Worm (Caenorhabditis elegans): Measurements from ENCODE around the gene F59B1.8.

The F59B1.8 gene

DNA sequence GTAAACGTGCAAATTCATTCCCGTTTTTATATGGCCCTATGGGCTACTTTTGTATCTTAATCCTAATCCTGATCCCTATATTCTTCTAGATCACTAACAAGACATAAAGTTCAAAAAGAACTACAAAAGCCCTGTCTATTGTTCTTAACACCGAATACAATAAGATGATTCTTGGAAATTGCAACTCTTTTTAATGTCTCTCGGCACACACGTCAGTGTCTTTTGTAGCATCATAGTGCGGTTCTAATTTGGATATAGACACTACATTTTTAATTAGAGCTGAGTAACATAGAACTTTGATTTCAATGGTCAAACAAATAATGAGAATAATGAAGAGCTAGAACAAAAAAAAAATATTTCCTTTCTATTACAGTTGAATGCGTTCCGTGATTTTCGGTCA, 4.2 kb downstream of the F59B1.8 start:
- TF ChIP-seq sox-4 (tag; optimal IDR thresholded peaks at IDR 0.05) (peak; percentile 37), pax-3 (tag; optimal IDR thresholded peaks at IDR 0.05) (peak; percentile 44), irx-1 (tag; optimal IDR thresholded peaks at IDR 0.05) (no peak), dsc-1 (tag; optimal IDR thresholded peaks at IDR 0.05) (peak; percentile 91), fkh-8 (tag; optimal IDR thresholded peaks at IDR 0.05) (peak; percentile 55), dpl-1 (GFP tag; optimal IDR thresholded peaks at IDR 0.05) (no peak), ceh-88 (GFP tag; IDR thresholded peaks at IDR 0.05) (no peak), nhr-71 (tag; optimal IDR thresholded peaks at IDR 0.05) (peak; percentile 1)

DNA sequence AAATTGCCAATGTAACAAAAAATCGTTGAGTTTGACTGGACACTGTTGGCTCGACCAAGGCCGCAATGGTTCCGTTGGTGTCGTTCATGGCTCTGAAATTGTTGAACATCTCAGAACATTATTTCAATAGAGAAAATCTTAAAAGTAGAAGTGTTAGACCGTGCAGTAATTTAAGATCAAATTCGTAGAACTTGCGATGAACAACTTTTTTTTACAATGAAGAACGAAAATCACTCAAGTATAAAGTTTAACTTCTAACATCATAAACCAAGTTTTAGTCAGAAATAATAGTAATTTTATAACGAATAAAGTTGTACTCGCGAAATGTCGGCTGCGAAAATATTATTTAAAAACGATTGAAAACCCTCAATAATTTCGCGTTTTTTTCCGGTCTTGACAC, 7.0 kb downstream of the F59B1.8 start, which contains the start of gene srx-41:
TSS of gene srx-41 (minus strand) at position 101 of the 400 bp plus-strand sequence.
- TF ChIP-seq C04F5.9 (tag; optimal IDR thresholded peaks at IDR 0.05) (no peak), nhr-12 (tag; optimal IDR thresholded peaks at IDR 0.05) (no peak), nhr-76 (tag; optimal IDR thresholded peaks at IDR 0.05) (no peak), unc-30 (tag; optimal IDR thresholded peaks at IDR 0.05) (no peak), ceh-8 (GFP tag; optimal IDR thresholded peaks at IDR 0.05) (no peak), egl-27 (tag; optimal IDR thresholded peaks at IDR 0.05) (no peak), ama-1 (optimal IDR thresholded peaks at IDR 0.05) (no peak)

DNA sequence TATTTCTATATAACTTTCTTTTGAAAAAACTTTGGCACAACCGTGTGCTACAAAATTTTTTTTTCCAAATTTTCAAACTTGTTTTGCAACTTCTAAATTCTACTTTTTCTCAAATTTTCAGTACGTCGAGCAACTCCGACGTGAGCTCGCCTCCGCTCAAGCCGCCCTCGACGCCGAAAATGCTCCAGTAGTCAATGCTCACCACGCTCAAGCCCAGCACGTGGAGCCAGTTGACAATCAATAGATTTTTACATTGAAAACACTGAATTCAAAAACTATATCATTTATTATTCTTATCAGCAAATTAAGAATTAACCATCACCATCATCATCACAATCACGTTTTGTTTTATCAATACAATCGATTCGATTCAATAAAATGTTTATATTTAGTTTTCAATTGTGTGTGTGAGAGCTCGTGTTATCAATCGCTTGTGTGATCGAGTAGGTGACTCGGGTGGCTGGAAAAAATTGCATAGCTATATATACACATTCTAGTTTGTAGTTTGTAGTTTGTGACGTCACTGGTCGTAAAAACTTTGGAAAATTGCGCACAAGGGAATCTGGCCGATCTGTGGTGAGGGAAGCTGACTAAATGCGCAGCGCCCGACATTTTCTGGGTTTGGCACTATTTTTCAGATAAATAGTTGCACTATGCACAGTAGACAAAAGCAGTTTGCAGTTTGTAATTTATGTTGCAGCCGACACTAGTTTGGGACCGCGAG, 9.6 kb downstream of the F59B1.8 start:
- TF ChIP-seq efl-1 (optimal IDR thresholded peaks at IDR 0.05) (no peak), efl-1 (GFP tag; optimal IDR thresholded peaks at IDR 0.05 in 1 of 2) (peak in 1 of 2 experiments; percentile 93), elt-2 (tag; optimal IDR thresholded peaks at IDR 0.05) (peak; percentile 92), fkh-4 (tag; optimal IDR thresholded peaks at IDR 0.05; ENCODE audit: borderline replicate concordance) (no peak), mdl-1 (tag; optimal IDR thresholded peaks at IDR 0.05) (peak in 1 of 2 experiments; percentile 13), nhr-90 (tag; optimal IDR thresholded peaks at IDR 0.05; ENCODE audit: poor library complexity) (peak; percentile 15), egl-27 (tag; optimal IDR thresholded peaks at IDR 0.05) (no peak), snpc-4 (tag; optimal IDR thresholded peaks at IDR 0.05) (no peak), lin-35 (GFP tag; optimal IDR thresholded peaks at IDR 0.05) (peak in 1 of 2 experiments; percentile 53), nhr-71 (tag; optimal IDR thresholded peaks at IDR 0.05) (peak; percentile 54), unc-86 (tag; optimal IDR thresholded peaks at IDR 0.05) (no peak), dsc-1 (tag; optimal IDR thresholded peaks at IDR 0.05) (no peak), ceh-8 (GFP tag; optimal IDR thresholded peaks at IDR 0.05) (no peak), F16B12.6 (tag; optimal IDR thresholded peaks at IDR 0.05) (no peak), snu-23 (GFP tag; optimal IDR thresholded peaks at IDR 0.05) (no peak), tbx-2 (tag; optimal IDR thresholded peaks at IDR 0.05) (no peak), ama-1 (optimal IDR thresholded peaks at IDR 0.05) (no peak), skn-1 (tag; optimal IDR thresholded peaks at IDR 0.05) (no peak), nhr-20 (tag; optimal IDR thresholded peaks at IDR 0.05) (peak; percentile 33), unc-62 (GFP tag; optimal IDR thresholded peaks at IDR 0.05) (no peak)

DNA sequence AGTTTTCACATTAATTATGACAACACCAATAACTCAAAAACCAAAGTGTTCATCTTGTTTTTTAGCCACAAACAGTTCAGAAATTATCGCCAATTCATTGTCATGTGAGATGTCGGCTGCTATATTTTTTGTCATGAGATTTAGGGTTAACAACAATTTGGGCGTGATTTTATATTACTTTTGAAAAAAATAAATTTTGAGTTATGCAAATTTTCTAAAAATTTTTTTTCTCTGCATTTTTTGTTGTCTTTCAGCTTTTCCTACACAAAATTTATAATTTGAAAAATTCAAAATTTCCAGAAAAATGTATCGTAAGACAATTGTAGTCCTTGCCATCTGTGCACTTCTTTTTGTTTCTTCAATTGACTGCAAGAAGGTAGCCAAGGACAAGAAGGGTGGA, 11.0 kb downstream of the F59B1.8 start, which contains the start of gene F59B1.2:
TSS of gene F59B1.2 (plus strand) at position 301 of the 400 bp plus-strand sequence.
- TF ChIP-seq mab-9 (GFP tag; IDR thresholded peaks at IDR 0.05), result no peak
- no peak for TF ChIP-seq elt-2 (tag; optimal IDR thresholded peaks at IDR 0.05)
- TF ChIP-seq hpl-2 (GFP tag; optimal IDR thresholded peaks at IDR 0.05), result no peak
- no peak for TF ChIP-seq tlp-1 (tag; optimal IDR thresholded peaks at IDR 0.05)
- no peak for TF ChIP-seq unc-130 (tag; optimal IDR thresholded peaks at IDR 0.05)
- no peak for TF ChIP-seq aly-2 (tag; optimal IDR thresholded peaks at IDR 0.05)
- TF ChIP-seq fkh-10 (GFP tag; optimal IDR thresholded peaks at IDR 0.05), result no peak
- TF ChIP-seq egl-27 (tag; optimal IDR thresholded peaks at IDR 0.05), result no peak
- TF ChIP-seq lin-15B (tag; optimal IDR thresholded peaks at IDR 0.05), result no peak
- TF ChIP-seq sptf-1 (tag; optimal IDR thresholded peaks at IDR 0.05), result no peak
- TF ChIP-seq jun-1 (tag; optimal IDR thresholded peaks at IDR 0.05), result no peak
- TF ChIP-seq aha-1 (tag; optimal IDR thresholded peaks at IDR 0.05), result no peak
- no peak for TF ChIP-seq dsc-1 (tag; optimal IDR thresholded peaks at IDR 0.05)
- no peak for TF ChIP-seq rnt-1 (tag; optimal IDR thresholded peaks at IDR 0.05)
- TF ChIP-seq nhr-47 (tag; optimal IDR thresholded peaks at IDR 0.05), result no peak
- TF ChIP-seq fkh-8 (tag; optimal IDR thresholded peaks at IDR 0.05), result no peak
- no peak for TF ChIP-seq nhr-85 (tag)
- no peak for TF ChIP-seq ets-5 (GFP tag; IDR thresholded peaks at IDR 0.05)
- no peak for TF ChIP-seq C04F5.9 (tag; optimal IDR thresholded peaks at IDR 0.05)
- TF ChIP-seq ceh-82 (tag; optimal IDR thresholded peaks at IDR 0.05), result no peak

Data from whole organism, L1 larva.